Worm (Caenorhabditis elegans) whole organism, midembryonic: ENCODE results near the gene F26F4.12.
A peak's percentile ranks its signal among the peaks of the same experiment; 100 is the strongest.

ENCODE experiments used
- T22C8.4 ChIP-seq: fragments of 200-800 bp; sonication (Bioruptor generic); IDR thresholded peaks from 2 replicates; pipeline ENCODE4 v1.3.6; 2022; ENCODE audit warnings: missing genetic modification characterization, missing compliant biosample characterization
- cog-1 ChIP-seq: sonication (generic microtip); optimal IDR thresholded peaks from 2 replicates; lab custom pipeline; 2016; ENCODE audit warnings: missing genetic modification characterization, missing compliant biosample characterization
- flt-1 ChIP-seq: fragments of 200-800 bp; sonication (Bioruptor generic); IDR thresholded peaks from 2 replicates; pipeline ENCODE4 v1.3.6; 2022; ENCODE audit warnings: missing genetic modification characterization, missing compliant biosample characterization
- klf-2 ChIP-seq: fragments of 200-800 bp; sonication (Bioruptor generic); conservative IDR thresholded peaks from 2 replicates; pipeline ENCODE4 v1.3.6; 2022; ENCODE audit warnings: missing genetic modification reagents, missing genetic modification characterization, missing compliant biosample characterization
- med-1 ChIP-seq: sonication (generic microtip); optimal IDR thresholded peaks from 2 replicates; lab custom pipeline; 2017; ENCODE audit warnings: missing genetic modification characterization, mild to moderate bottlenecking, missing compliant biosample characterization, antibody characterized with exemption, missing genetic modification reagents; ENCODE audit not compliant: insufficient read depth
- ref-1 ChIP-seq: fragments of 200-800 bp; sonication (Bioruptor generic); conservative IDR thresholded peaks from 2 replicates; pipeline ENCODE4 v1.3.6; 2022; ENCODE audit warnings: missing genetic modification reagents, missing genetic modification characterization, missing compliant biosample characterization
- tab-1 ChIP-seq: fragments of 200-800 bp; sonication (Bioruptor generic); IDR thresholded peaks from 2 replicates; pipeline ENCODE4 v1.3.6; 2022; ENCODE audit warnings: missing genetic modification characterization, missing compliant biosample characterization
- ztf-23 ChIP-seq: fragments of 200-800 bp; sonication (Bioruptor generic); IDR thresholded peaks from 2 replicates; pipeline ENCODE4 v1.3.6; 2022; ENCODE audit warnings: missing genetic modification reagents, missing genetic modification characterization, missing compliant biosample characterization
- ztf-29 ChIP-seq: fragments of 200-800 bp; sonication (Bioruptor generic); IDR thresholded peaks from 2 replicates; pipeline ENCODE4 v1.3.6; 2022; ENCODE audit warnings: missing genetic modification reagents, missing genetic modification characterization, missing compliant biosample characterization

Gene F26F4.12

DNA sequence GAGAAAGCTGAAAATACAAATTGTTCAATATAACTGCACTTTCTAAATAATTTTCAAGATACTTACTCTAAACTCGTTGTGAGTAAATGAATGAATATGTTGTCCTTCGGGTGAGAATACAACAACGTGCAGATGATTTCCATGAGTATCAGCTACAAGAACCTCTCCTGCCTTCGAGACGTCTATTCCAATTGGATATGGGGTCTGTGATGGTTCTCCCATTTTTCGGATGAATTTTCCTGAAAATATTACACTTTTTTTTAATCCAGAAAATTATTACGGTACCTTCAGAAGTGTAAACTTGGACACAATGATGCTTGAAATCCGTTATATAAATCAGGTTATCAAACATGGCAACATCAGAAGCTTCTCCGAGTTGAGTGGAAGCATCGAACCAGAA lies 14.5 kb downstream of the F26F4.12 start:
- no peak for TF ChIP-seq T22C8.4 (GFP tag; lab: Robert Waterston, UW)
- TF ChIP-seq ztf-23 = no peak
- no peak for TF ChIP-seq med-1 (GFP tag; lab: Kevin White, UChicago)
- no peak for TF ChIP-seq ztf-29 (GFP tag; lab: Robert Waterston, UW)
- no peak for TF ChIP-seq klf-2 (GFP tag; lab: Robert Waterston, UW)
- no peak for TF ChIP-seq cog-1 (tag; lab: Kevin White, UChicago)
- no peak for TF ChIP-seq ref-1 (GFP tag; lab: Robert Waterston, UW)
- TF ChIP-seq tab-1 = no peak
- no peak for TF ChIP-seq flt-1

DNA sequence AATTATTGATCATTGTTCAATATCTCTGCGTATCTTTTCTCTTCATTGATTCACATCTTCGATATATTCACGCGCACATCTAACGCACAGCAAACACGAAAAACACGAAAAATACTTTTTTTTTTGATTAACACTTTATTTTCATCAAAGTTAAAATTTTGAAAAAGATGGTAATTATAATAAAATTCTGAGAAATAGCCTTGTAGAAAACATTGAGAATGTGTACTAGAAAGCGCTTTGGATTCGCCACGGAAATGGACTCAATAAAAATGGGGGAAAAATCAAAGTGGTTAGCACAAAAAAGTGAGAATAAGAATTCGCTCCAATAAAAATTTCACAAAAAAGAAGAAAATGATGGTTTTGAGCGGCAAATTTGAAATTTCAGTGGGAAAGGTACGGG lies 16.3 kb downstream of the F26F4.12 start, which contains the start of gene F26F4.6:
TSS of gene F26F4.6 (minus strand) at position 101 of the 400 bp plus-strand sequence.
- no peak for TF ChIP-seq flt-1
- no peak for TF ChIP-seq cog-1 (tag; lab: Kevin White, UChicago)

DNA sequence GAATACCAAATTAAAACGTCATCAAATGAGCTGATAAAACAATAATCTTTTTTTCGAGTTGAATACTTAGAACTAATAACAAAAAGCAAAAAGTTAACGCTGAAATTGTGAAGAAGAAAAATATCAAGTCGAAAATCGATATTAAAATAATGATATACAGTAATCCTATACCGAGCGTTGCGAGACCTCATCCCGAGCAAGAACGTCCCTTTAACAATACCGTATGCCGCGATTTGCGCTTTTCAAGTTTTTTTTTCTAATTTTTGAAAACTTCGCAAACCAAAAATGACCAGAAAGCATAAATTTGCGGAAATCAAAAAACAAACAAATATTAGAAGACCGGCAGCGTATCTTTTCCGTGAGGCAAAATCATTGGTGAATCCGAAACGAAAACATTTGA lies 18.8 kb downstream of the F26F4.12 start, which contains the start of gene F26F4.5:
TSS of gene F26F4.5 (minus strand) at position 256 of the 400 bp plus-strand sequence.
- TF ChIP-seq flt-1 (no peak), cog-1 (tag; lab: Kevin White, UChicago) (no peak), klf-2 (GFP tag; lab: Robert Waterston, UW) (no peak), ref-1 (GFP tag; lab: Robert Waterston, UW) (no peak)

DNA sequence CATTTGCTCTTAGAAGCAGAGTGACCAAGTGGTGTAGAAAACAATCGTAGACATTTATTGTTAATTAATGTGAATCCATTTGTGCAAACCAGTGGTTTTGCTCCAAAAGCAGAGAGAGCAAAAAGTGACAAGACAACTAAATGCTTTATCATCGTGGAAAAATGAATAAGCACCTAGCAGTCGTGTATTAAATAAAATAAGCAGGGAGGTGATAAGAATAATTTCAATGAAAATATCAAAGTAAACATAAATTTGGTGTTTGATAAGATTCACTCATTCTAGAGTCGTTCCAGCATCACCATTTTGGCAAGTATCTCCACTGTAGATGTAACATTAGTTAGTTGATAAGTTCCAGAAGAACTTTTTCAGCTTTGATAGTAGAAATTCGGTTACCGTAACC lies 22.5 kb downstream of the F26F4.12 start, which contains the start of gene clec-6:
TSS of gene clec-6 (minus strand) at position 154 of the 400 bp plus-strand sequence.
- no peak for TF ChIP-seq ztf-23
- no peak for TF ChIP-seq flt-1
- TF ChIP-seq tab-1 = no peak

DNA sequence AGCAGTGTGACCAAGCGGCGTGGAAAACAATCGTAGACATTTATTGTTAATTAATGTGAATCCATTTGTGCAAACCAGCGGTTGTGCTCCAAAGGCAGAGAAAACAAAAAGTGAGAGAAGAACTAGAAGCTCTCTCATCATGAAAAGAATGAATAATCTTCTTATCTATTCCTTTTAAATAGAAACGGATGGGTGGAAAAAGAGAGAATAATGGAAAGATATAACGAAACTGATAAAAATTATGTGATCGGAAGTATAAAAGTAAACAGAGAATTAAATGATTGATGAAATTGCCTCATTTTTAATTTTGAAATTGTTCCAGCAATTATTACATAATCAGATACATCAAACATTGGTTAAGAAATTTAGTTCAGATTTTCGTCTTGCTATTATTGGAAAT lies 26.4 kb downstream of the F26F4.12 start, which contains the start of gene clec-5:
TSS of gene clec-5 (minus strand) at position 178 of the 400 bp plus-strand sequence.
- TF ChIP-seq med-1 (GFP tag; lab: Kevin White, UChicago) = no peak
- no peak for TF ChIP-seq ztf-23
- TF ChIP-seq tab-1 = no peak
- TF ChIP-seq T22C8.4 (GFP tag; lab: Robert Waterston, UW) = no peak
- no peak for TF ChIP-seq klf-2 (GFP tag; lab: Robert Waterston, UW)
- no peak for TF ChIP-seq flt-1
- TF ChIP-seq cog-1 (tag; lab: Kevin White, UChicago) = no peak
- no peak for TF ChIP-seq ztf-29 (GFP tag; lab: Robert Waterston, UW)
- no peak for TF ChIP-seq ref-1 (GFP tag; lab: Robert Waterston, UW)

DNA sequence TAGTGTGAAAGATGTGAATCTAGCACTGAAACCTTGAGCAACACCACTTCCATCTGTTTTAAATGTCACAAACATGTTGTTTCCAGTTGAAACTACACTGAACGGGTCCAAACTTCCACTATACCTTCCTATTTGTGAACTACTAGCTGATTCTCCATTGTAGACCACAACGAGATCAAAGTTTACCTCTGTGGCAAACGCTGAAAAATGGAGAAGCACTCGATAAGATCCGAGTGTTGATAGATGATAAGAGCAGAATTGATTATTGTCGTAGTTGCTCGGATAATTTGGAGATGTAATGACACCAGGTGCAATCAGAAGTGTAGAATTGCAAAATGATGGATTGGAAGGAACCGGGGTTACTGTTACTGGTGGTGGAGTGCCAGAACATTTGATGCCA lies 27.9 kb downstream of the F26F4.12 start:
- TF ChIP-seq ztf-23 = no peak
- TF ChIP-seq ztf-29 (GFP tag; lab: Robert Waterston, UW) = no peak
- no peak for TF ChIP-seq klf-2 (GFP tag; lab: Robert Waterston, UW)
- TF ChIP-seq med-1 (GFP tag; lab: Kevin White, UChicago) = no peak
- TF ChIP-seq ref-1 (GFP tag; lab: Robert Waterston, UW) = no peak
- TF ChIP-seq T22C8.4 (GFP tag; lab: Robert Waterston, UW) = no peak
- TF ChIP-seq tab-1 = no peak
- no peak for TF ChIP-seq flt-1
- TF ChIP-seq cog-1 (tag; lab: Kevin White, UChicago) = no peak

DNA sequence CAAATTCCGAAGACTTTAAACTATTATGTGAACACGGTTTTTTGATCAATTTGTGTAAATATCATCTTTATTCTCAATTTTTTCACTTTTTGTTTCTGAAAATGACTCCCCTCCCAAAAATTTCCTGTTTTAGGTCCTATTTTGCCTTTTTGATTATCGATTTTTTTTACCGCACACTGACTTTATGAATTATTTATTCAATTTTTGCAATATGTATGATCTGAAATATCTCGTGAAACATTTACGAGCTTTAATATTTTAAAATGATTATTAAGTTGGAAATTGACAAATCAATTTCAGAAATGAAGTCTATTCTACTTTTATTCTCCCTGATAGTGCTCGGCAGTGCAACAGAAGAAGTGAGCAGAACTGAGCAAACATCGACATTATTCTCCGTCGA lies 30.4 kb downstream of the F26F4.12 start, which contains the start of gene C35D10.1:
TSS of gene C35D10.1 (plus strand) at position 301 of the 400 bp plus-strand sequence.
- TF ChIP-seq tab-1 (no peak), cog-1 (tag; lab: Kevin White, UChicago) (no peak), ztf-23 (no peak), T22C8.4 (GFP tag; lab: Robert Waterston, UW) (no peak), klf-2 (GFP tag; lab: Robert Waterston, UW) (no peak)

DNA sequence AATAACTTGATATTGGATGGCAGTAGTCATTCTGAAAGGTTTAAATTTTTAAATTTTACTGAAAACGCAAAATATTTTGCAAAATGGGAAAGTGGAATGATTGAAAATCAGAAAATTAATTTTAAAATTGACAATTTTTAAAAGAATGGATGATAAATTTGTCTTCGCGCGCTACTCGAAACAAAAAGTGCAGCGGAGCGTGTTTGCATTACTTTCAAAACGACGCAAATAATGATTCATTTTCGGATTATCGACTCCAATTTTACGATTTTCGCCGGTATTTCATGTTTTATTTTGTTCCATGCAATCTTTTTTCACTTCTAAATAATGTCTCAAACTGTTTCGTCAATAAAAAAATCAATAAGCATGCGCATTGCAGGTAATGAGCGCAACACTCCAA lies 31.6 kb downstream of the F26F4.12 start, which contains the start of the genes tost-1 and arx-6:
TSS of gene tost-1 (minus strand) at position 31 of the 400 bp plus-strand sequence.
TSS of gene arx-6 (plus strand) at position 378 of the 400 bp plus-strand sequence.
- TF ChIP-seq T22C8.4 (GFP tag; lab: Robert Waterston, UW) = 0 out of 2 replicates have a peak, but pooled peaks have one; percentile 5
- no peak for TF ChIP-seq ztf-23

DNA sequence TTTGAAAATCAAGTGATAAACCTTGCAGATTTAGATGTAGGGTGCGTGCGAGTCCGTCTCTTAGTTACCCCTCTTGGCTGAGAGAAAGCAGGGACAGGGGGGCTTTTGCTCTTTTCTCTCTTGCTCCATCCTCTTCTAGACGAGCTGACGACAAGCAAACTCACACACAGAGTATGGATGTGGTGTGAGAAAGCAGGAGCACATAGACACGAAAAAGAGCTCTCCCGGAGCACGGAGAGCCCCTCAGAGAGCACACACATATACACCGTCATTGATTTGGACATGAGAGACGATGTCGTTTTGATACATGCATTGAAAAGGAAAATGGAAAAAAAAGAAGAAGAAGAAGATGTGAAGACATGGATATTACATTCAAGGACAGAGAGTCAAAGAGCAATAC lies 34.2 kb downstream of the F26F4.12 start:
- TF ChIP-seq tab-1 (no peak), flt-1 (no peak), ztf-23 (no peak), T22C8.4 (GFP tag; lab: Robert Waterston, UW) (no peak), cog-1 (tag; lab: Kevin White, UChicago) (no peak), klf-2 (GFP tag; lab: Robert Waterston, UW) (no peak), ztf-29 (GFP tag; lab: Robert Waterston, UW) (no peak)

DNA sequence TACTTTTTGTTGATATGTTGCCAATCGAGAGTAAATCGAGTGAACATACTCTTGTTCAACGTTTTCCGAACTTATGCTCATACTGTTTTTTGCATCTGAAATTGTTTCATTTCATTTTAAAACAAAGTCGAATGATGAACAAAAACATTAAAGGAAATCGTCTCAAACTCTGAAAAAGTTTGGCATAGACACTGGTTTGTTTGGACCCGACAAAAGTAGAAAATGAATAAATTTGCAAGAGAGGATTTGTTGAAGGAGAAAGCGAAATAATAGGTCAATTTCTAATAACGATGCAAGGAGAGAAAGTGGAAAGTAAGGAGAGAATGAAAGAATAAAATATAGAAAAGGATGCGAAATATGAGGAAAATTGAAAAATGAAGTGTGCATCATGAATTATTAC lies 35.2 kb downstream of the F26F4.12 start, which contains the start of gene C35D10.12:
TSS of gene C35D10.12 (minus strand) at position 101 of the 400 bp plus-strand sequence.
- TF ChIP-seq ztf-29 (GFP tag; lab: Robert Waterston, UW) (no peak), med-1 (GFP tag; lab: Kevin White, UChicago) (no peak), tab-1 (no peak), T22C8.4 (GFP tag; lab: Robert Waterston, UW) (no peak), flt-1 (no peak), ref-1 (GFP tag; lab: Robert Waterston, UW) (no peak), klf-2 (GFP tag; lab: Robert Waterston, UW) (no peak)

DNA sequence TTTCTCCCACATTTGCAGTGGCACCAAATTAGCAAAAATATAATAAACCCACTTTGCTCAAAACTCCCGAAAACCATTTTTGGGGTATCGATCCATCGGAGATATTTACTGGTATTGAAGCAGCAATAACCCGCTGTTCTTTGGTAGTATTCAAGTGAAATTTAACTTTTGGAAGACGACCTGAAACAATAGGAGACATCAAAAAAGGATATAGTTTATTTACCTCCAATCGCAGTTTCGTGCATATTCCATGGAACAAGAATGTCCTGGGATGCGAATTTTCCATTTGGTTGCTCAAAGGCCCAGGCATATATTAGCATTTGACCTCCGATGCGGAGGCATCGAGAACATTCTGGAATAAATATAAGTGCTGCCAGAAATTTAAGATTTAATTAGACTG lies 36.4 kb downstream of the F26F4.12 start:
- no peak for TF ChIP-seq klf-2 (GFP tag; lab: Robert Waterston, UW)
- TF ChIP-seq ztf-23 = no peak
- no peak for TF ChIP-seq cog-1 (tag; lab: Kevin White, UChicago)
- TF ChIP-seq T22C8.4 (GFP tag; lab: Robert Waterston, UW) = no peak
- no peak for TF ChIP-seq ztf-29 (GFP tag; lab: Robert Waterston, UW)
- no peak for TF ChIP-seq ref-1 (GFP tag; lab: Robert Waterston, UW)
